Fruit fly (Drosophila melanogaster) Kc167 (cell line): ENCODE measurements around the gene Dpm1.

ENCODE experiments used
- Sin3A ChIP-seq: fragments of >200 bp; optimal IDR thresholded peaks from 2 replicates; lab custom pipeline; 2018; ENCODE audit warnings: missing external identifiers
- h ChIP-seq: fragments of >200 bp; optimal IDR thresholded peaks from 3 replicates; lab custom pipeline; 2018; ENCODE audit warnings: missing external identifiers
- insv ChIP-seq: fragments of >200 bp; optimal IDR thresholded peaks from 3 replicates; lab custom pipeline; 2018; ENCODE audit warnings: missing external identifiers
- psq ChIP-seq: fragments of >200 bp; optimal IDR thresholded peaks from 2 replicates; lab custom pipeline; 2017; ENCODE audit warnings: missing external identifiers

DNA sequence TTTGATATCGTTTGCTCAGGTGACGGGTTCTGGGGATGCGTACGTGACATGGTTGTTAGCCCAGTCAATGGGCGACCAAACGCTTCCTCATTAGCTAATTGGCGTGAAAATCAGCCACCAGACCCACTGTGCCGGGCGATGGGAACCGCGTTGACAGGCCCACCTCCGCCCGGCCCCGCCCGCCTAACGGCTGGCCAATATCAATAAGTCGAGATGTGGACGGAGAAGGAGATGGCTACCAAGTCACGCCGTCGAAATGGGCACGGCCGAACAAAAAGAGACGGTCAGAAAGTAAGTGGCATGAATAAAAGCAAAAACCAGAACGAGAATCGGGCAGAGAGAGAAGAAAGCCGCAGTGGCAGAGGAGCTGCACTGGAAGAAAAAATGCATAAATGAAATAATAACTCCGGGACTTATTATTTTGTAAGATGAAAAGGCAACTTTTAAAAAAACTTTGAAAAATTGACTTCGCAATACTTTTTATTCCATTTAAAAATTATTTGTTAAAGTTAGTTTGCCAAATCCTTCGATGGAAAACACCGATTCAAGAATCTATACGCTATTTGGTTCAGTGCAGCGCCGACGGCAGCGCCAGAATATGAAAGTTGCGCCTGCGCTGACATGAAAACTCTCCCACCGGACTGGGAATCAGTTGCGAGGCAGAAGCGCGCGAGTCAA, 11.8 kb upstream of the Dpm1 start, which contains the start of gene CG13082:
- TF ChIP-seq psq (lab: Kevin White, UChicago), result no peak
- no peak for TF ChIP-seq Sin3A (lab: Kevin White, UChicago)
- TF ChIP-seq insv, result no peak
- no peak for TF ChIP-seq h (lab: Kevin White, UChicago)
